Fruit fly (Drosophila melanogaster): ENCODE data around the gene exex.

The exex gene

dm6 chr3L:7978777-7979649 lies 31.0 kb downstream of the exex start, which contains the start of gene nmo (continued):
- TF ChIP-seq chm (GFP tag; IDR thresholded peaks at IDR 0.05), result no peak
- TF ChIP-seq CG30020 (tag; optimal IDR thresholded peaks at IDR 0.05), result peak; percentile 3
- peak; percentile 35 for TF ChIP-seq BtbVII (GFP tag; optimal IDR thresholded peaks at IDR 0.05)
- peak; percentile 54 for TF ChIP-seq CG11504 (tag; optimal IDR thresholded peaks at IDR 0.05)
- TF ChIP-seq stwl (tag; optimal IDR thresholded peaks at IDR 0.05), result peak; percentile 89
- TF ChIP-seq CG12236 (GFP tag; optimal IDR thresholded peaks at IDR 0.05), result no peak
- TF ChIP-seq CG12219 (GFP tag; optimal IDR thresholded peaks at IDR 0.05), result no peak
- no peak for TF ChIP-seq exex (tag; optimal IDR thresholded peaks at IDR 0.05)
- TF ChIP-seq CG13123 (GFP tag; optimal IDR thresholded peaks at IDR 0.05), result no peak
- no peak for TF ChIP-seq sim (GFP tag; IDR thresholded peaks at IDR 0.05)
- no peak for TF ChIP-seq NfI (GFP tag; optimal IDR thresholded peaks at IDR 0.05)
- peak; percentile 24 for TF ChIP-seq CG2712 (tag; optimal IDR thresholded peaks at IDR 0.05)
- peak; percentile 72 for TF ChIP-seq CG6765 (GFP tag; optimal IDR thresholded peaks at IDR 0.05)
- TF ChIP-seq lov (optimal IDR thresholded peaks at IDR 0.05), result no peak
- no peak for TF ChIP-seq lov (GFP tag; IDR thresholded peaks at IDR 0.05)
- no peak for TF ChIP-seq dysf (GFP tag; IDR thresholded peaks at IDR 0.05)
- no peak for TF ChIP-seq br (optimal IDR thresholded peaks at IDR 0.05)
- no peak for TF ChIP-seq Ada2b (GFP tag; IDR thresholded peaks at IDR 0.05)
- no peak for TF ChIP-seq CG4360 (GFP tag; IDR thresholded peaks at IDR 0.05)
- TF ChIP-seq sob (GFP tag; IDR thresholded peaks at IDR 0.05), result no peak
- TF ChIP-seq CG10267 (tag; optimal IDR thresholded peaks at IDR 0.05), result peak; percentile 81
- no peak for TF ChIP-seq Elba2 (GFP tag; optimal IDR thresholded peaks at IDR 0.05)
- peak; percentile 81 for TF ChIP-seq CG34376 (GFP tag; optimal IDR thresholded peaks at IDR 0.05)
- TF ChIP-seq ase (GFP tag; IDR thresholded peaks at IDR 0.05), result no peak
- TF ChIP-seq ham (GFP tag; IDR thresholded peaks at IDR 0.05), result no peak
- peak; percentile 25 for TF ChIP-seq HHEX (GFP tag; optimal IDR thresholded peaks at IDR 0.05)
- no peak for TF ChIP-seq tup (GFP tag; optimal IDR thresholded peaks at IDR 0.05)
- TF ChIP-seq wdn (GFP tag; IDR thresholded peaks at IDR 0.05), result no peak
- peak; percentile 31 for TF ChIP-seq CG1792 (GFP tag; optimal IDR thresholded peaks at IDR 0.05)
- no peak for TF ChIP-seq so (GFP tag; IDR thresholded peaks at IDR 0.05)
- TF ChIP-seq Hr51 (GFP tag; optimal IDR thresholded peaks at IDR 0.05), result peak; percentile 12 to 17
- no peak for TF ChIP-seq CG31441 (GFP tag; IDR thresholded peaks at IDR 0.05)
- peak; percentile 82 for TF ChIP-seq CG15514 (GFP tag; optimal IDR thresholded peaks at IDR 0.05)
- TF ChIP-seq gro (GFP tag; optimal IDR thresholded peaks at IDR 0.05), result peak; percentile 67
- no peak for TF ChIP-seq CG18619 (GFP tag; optimal IDR thresholded peaks at IDR 0.05)
- peak in 1 of 2 experiments; percentile 56 for TF ChIP-seq Hr78 (GFP tag; optimal IDR thresholded peaks at IDR 0.05)
- TF ChIP-seq CG11398 (GFP tag; optimal IDR thresholded peaks at IDR 0.05), result no peak
- no peak for TF ChIP-seq run (tag; optimal IDR thresholded peaks at IDR 0.05)
- no peak for TF ChIP-seq Adf1 (GFP tag; IDR thresholded peaks at IDR 0.05)
- no peak for TF ChIP-seq mirr (GFP tag; optimal IDR thresholded peaks at IDR 0.05)
- no peak for TF ChIP-seq D19A (tag; optimal IDR thresholded peaks at IDR 0.05)
- TF ChIP-seq gce (GFP tag; IDR thresholded peaks at IDR 0.05), result no peak
- no peak for TF ChIP-seq Drgx (GFP tag; IDR thresholded peaks at IDR 0.05)
- TF ChIP-seq Bteb2 (GFP tag; optimal IDR thresholded peaks at IDR 0.05), result no peak
- TF ChIP-seq CG11696 (GFP tag; IDR thresholded peaks at IDR 0.05), result no peak
- no peak for TF ChIP-seq Poxn (GFP tag; IDR thresholded peaks at IDR 0.05)
- no peak for TF ChIP-seq CG8478 (optimal IDR thresholded peaks at IDR 0.05)
- no peak for TF ChIP-seq CG16815 (GFP tag; optimal IDR thresholded peaks at IDR 0.05)
- TF ChIP-seq CG17186 (GFP tag; optimal IDR thresholded peaks at IDR 0.05), result peak; percentile 43
- TF ChIP-seq crc (GFP tag; optimal IDR thresholded peaks at IDR 0.05), result no peak
- no peak for TF ChIP-seq CG1233 (GFP tag; optimal IDR thresholded peaks at IDR 0.05)

All from whole organism, embryonic.